Worm (Caenorhabditis elegans) whole organism, L1 larva: ENCODE measurements around the gene nhr-242.

Experiments
- C16A3.4 ChIP-seq: fragments of 150-350 bp; optimal IDR thresholded peaks from 2 replicates; lab custom pipeline; 2014; ENCODE audit warnings: missing biosample characterization, missing genetic modification characterization
- alr-1 ChIP-seq: fragments of 200-800 bp; sonication (Bioruptor generic); optimal IDR thresholded peaks from 2 replicates; lab custom pipeline; 2018; ENCODE audit warnings: borderline replicate concordance, mild to moderate bottlenecking, missing genetic modification characterization, missing compliant biosample characterization
- ama-1 ChIP-seq: fragments of 150-350 bp; optimal IDR thresholded peaks from 2 replicates; lab custom pipeline; 2014
- blmp-1 ChIP-seq: fragments of 150-350 bp; optimal IDR thresholded peaks from 2 replicates; lab custom pipeline; 2014; ENCODE audit warnings: missing biosample characterization, missing genetic modification characterization
- ceh-63 ChIP-seq: fragments of 200-800 bp; sonication (Bioruptor generic); optimal IDR thresholded peaks from 2 replicates; lab custom pipeline; 2018; ENCODE audit warnings: mild to moderate bottlenecking, missing genetic modification characterization, missing compliant biosample characterization
- ceh-82 ChIP-seq, 3 experiments: fragments of 150-350 bp in 1 of 3; sonication (generic microtip) in 2 of 3; optimal IDR thresholded peaks; 2 replicates each; lab custom pipeline; 2014 to 2017; ENCODE audit warnings: missing biosample characterization in 3 of 3, missing genetic modification characterization in 3 of 3
- ceh-88 ChIP-seq: fragments of 200-800 bp; sonication (Bioruptor generic); IDR thresholded peaks from 2 replicates; pipeline ENCODE4 v1.3.6; 2022; ENCODE audit warnings: missing genetic modification characterization, missing compliant biosample characterization
- ceh-90 ChIP-seq: sonication (generic microtip); optimal IDR thresholded peaks from 2 replicates; lab custom pipeline; 2016; ENCODE audit warnings: missing genetic modification characterization, missing compliant biosample characterization
- dpl-1 ChIP-seq, 3 experiments: fragments of 150-350 bp in 2 of 3; sonication (generic microtip) in 1 of 3; optimal IDR thresholded peaks; 2 replicates each; lab custom pipeline; 2014 to 2017; ENCODE audit warnings: missing biosample characterization in 3 of 3, missing genetic modification characterization in 3 of 3, missing genetic modification reagents in 3 of 3
- dsc-1 ChIP-seq: sonication (generic microtip); optimal IDR thresholded peaks from 2 replicates; lab custom pipeline; 2016; ENCODE audit warnings: mild to moderate bottlenecking, missing genetic modification characterization, missing compliant biosample characterization
- efl-3 ChIP-seq: fragments of 200-800 bp; sonication (Bioruptor generic); optimal IDR thresholded peaks from 2 replicates; lab custom pipeline; 2018; ENCODE audit warnings: mild to moderate bottlenecking, missing genetic modification characterization, missing compliant biosample characterization
- egl-13 ChIP-seq: sonication (generic microtip); optimal IDR thresholded peaks from 2 replicates; lab custom pipeline; 2016; ENCODE audit warnings: missing genotype, missing genetic modification reagents, missing genetic modification characterization, missing compliant biosample characterization
- elt-2 ChIP-seq: sonication (generic microtip); optimal IDR thresholded peaks from 2 replicates; lab custom pipeline; 2016; ENCODE audit warnings: missing genetic modification characterization, mild to moderate bottlenecking, inconsistent platforms, missing compliant biosample characterization, missing genetic modification reagents
- elt-3 ChIP-seq, 6 experiments: fragments of 150-350 bp in 1 of 6; sonication (generic microtip); optimal IDR thresholded peaks; 2 replicates each; lab custom pipeline; 2017 to 2018; ENCODE audit warnings: missing biosample characterization in 6 of 6, missing genetic modification characterization in 6 of 6, inconsistent platforms in 1 of 6
- fkh-10 ChIP-seq: sonication (generic microtip); optimal IDR thresholded peaks from 2 replicates; lab custom pipeline; 2017; ENCODE audit warnings: missing biosample characterization, missing genetic modification reagents, missing genetic modification characterization
- fkh-4 ChIP-seq: sonication (generic microtip); optimal IDR thresholded peaks from 2 replicates; lab custom pipeline; 2016; ENCODE audit warnings: missing compliant biosample characterization, missing genetic modification characterization, borderline replicate concordance
- isw-1 ChIP-seq: fragments of 200-800 bp; sonication (Bioruptor generic); IDR thresholded peaks from 2 replicates; pipeline ENCODE4 v1.3.6; 2022; ENCODE audit warnings: missing genetic modification characterization, missing compliant biosample characterization
- jun-1 ChIP-seq: fragments of 150-350 bp; optimal IDR thresholded peaks from 2 replicates; lab custom pipeline; 2014; ENCODE audit warnings: missing biosample characterization, missing genetic modification reagents, missing genetic modification characterization
- lin-13 ChIP-seq: fragments of 150-350 bp; optimal IDR thresholded peaks from 2 replicates; lab custom pipeline; 2014; ENCODE audit warnings: missing biosample characterization, missing genetic modification reagents, missing genetic modification characterization
- lin-14 ChIP-seq: fragments of 200-800 bp; sonication (Bioruptor generic); optimal IDR thresholded peaks from 2 replicates; lab custom pipeline; 2018; ENCODE audit warnings: mild to moderate bottlenecking, missing genetic modification characterization, moderate library complexity, missing compliant biosample characterization
- lin-39 ChIP-seq: fragments of 150-350 bp; optimal IDR thresholded peaks from 2 replicates; lab custom pipeline; 2014; ENCODE audit warnings: missing biosample characterization, missing genetic modification reagents, missing genetic modification characterization
- lir-3 ChIP-seq: sonication (generic microtip); optimal IDR thresholded peaks from 2 replicates; lab custom pipeline; 2016; ENCODE audit warnings: mild to moderate bottlenecking, missing genetic modification characterization, moderate library complexity, missing compliant biosample characterization; ENCODE audit not compliant: poor library complexity
- lsy-2 ChIP-seq, 2 experiments: fragments of 150-350 bp; optimal IDR thresholded peaks; 2 replicates each; lab custom pipeline; 2014; ENCODE audit warnings: missing biosample characterization in 2 of 2, missing genetic modification characterization in 2 of 2
- mdl-1 ChIP-seq, 2 experiments: fragments of 150-350 bp; optimal IDR thresholded peaks; 2 replicates each; lab custom pipeline; 2014 to 2017; ENCODE audit warnings: missing biosample characterization in 2 of 2, missing genetic modification characterization in 2 of 2, inconsistent platforms in 1 of 2
- mef-2 ChIP-seq: fragments of 150-350 bp; optimal IDR thresholded peaks from 2 replicates; lab custom pipeline; 2014; ENCODE audit warnings: missing biosample characterization, missing genetic modification characterization
- nhr-11 ChIP-seq: fragments of 150-350 bp; optimal IDR thresholded peaks from 2 replicates; lab custom pipeline; 2014; ENCODE audit warnings: missing biosample characterization, missing genetic modification characterization
- nhr-12 ChIP-seq: sonication (generic microtip); optimal IDR thresholded peaks from 2 replicates; lab custom pipeline; 2017; ENCODE audit warnings: missing biosample characterization, missing genetic modification characterization
- nhr-47 ChIP-seq: sonication (generic microtip); optimal IDR thresholded peaks from 2 replicates; lab custom pipeline; 2016; ENCODE audit warnings: mild to moderate bottlenecking, missing genetic modification characterization, moderate library complexity, missing compliant biosample characterization
- nhr-76 ChIP-seq: sonication (generic microtip); optimal IDR thresholded peaks from 2 replicates; lab custom pipeline; 2017; ENCODE audit warnings: missing biosample characterization, missing genetic modification characterization
- nhr-77 ChIP-seq: fragments of 150-350 bp; optimal IDR thresholded peaks from 2 replicates; lab custom pipeline; 2014; ENCODE audit warnings: missing biosample characterization, missing genetic modification characterization
- nhr-90 ChIP-seq: sonication (generic microtip); optimal IDR thresholded peaks from 2 replicates; lab custom pipeline; 2016; ENCODE audit warnings: mild to moderate bottlenecking, missing genetic modification characterization, missing compliant biosample characterization; ENCODE audit not compliant: poor library complexity
- pag-3 ChIP-seq: sonication (generic microtip); optimal IDR thresholded peaks from 2 replicates; lab custom pipeline; 2017; ENCODE audit warnings: missing genetic modification characterization, mild to moderate bottlenecking, missing compliant biosample characterization, antibody characterized with exemption, borderline replicate concordance; ENCODE audit not compliant: insufficient read depth
- pax-3 ChIP-seq: fragments of 200-800 bp; sonication (Bioruptor generic); optimal IDR thresholded peaks from 2 replicates; lab custom pipeline; 2018; ENCODE audit warnings: mild to moderate bottlenecking, missing genetic modification characterization, moderate library complexity, missing compliant biosample characterization
- rnt-1 ChIP-seq: sonication (generic microtip); optimal IDR thresholded peaks from 2 replicates; lab custom pipeline; 2016; ENCODE audit warnings: mild to moderate bottlenecking, missing genetic modification characterization, moderate library complexity, missing compliant biosample characterization
- snpc-4 ChIP-seq: fragments of 150-350 bp; optimal IDR thresholded peaks from 2 replicates; lab custom pipeline; 2014; ENCODE audit warnings: missing biosample characterization, missing genetic modification characterization
- sup-37 ChIP-seq: fragments of 200-800 bp; sonication (Bioruptor generic); optimal IDR thresholded peaks from 2 replicates; lab custom pipeline; 2018; ENCODE audit warnings: mild to moderate bottlenecking, missing genetic modification characterization, missing compliant biosample characterization
- tbx-2 ChIP-seq: sonication (generic microtip); optimal IDR thresholded peaks from 2 replicates; lab custom pipeline; 2016; ENCODE audit warnings: missing genetic modification characterization, missing compliant biosample characterization
- unc-30 ChIP-seq: sonication (generic microtip); optimal IDR thresholded peaks from 2 replicates; lab custom pipeline; 2017; ENCODE audit warnings: missing biosample characterization, missing genetic modification characterization
- unc-86 ChIP-seq: sonication (generic microtip); optimal IDR thresholded peaks from 2 replicates; lab custom pipeline; 2016; ENCODE audit warnings: missing genetic modification characterization, missing compliant biosample characterization
- vab-15 ChIP-seq: sonication (generic microtip); optimal IDR thresholded peaks from 2 replicates; lab custom pipeline; 2017; ENCODE audit warnings: missing genotype, mild to moderate bottlenecking, missing genetic modification characterization, missing compliant biosample characterization
- xbp-1 ChIP-seq: sonication (generic microtip); optimal IDR thresholded peaks from 2 replicates; lab custom pipeline; 2016; ENCODE audit warnings: missing genetic modification characterization, missing compliant biosample characterization
- zip-4 ChIP-seq: fragments of 200-800 bp; sonication (Bioruptor generic); optimal IDR thresholded peaks from 2 replicates; lab custom pipeline; 2018; ENCODE audit warnings: mild to moderate bottlenecking, missing genetic modification characterization, moderate library complexity, missing compliant biosample characterization
- ztf-11 ChIP-seq, 2 experiments: sonication (generic microtip); optimal IDR thresholded peaks; 2 replicates each; lab custom pipeline; 2016 to 2017; ENCODE audit warnings: missing genetic modification characterization in 2 of 2, missing biosample characterization in 1 of 2, missing compliant biosample characterization in 1 of 2
- ztf-4 ChIP-seq: fragments of 150-350 bp; optimal IDR thresholded peaks from 2 replicates; lab custom pipeline; 2014; ENCODE audit warnings: missing biosample characterization, missing genetic modification characterization

Gene nhr-242

DNA sequence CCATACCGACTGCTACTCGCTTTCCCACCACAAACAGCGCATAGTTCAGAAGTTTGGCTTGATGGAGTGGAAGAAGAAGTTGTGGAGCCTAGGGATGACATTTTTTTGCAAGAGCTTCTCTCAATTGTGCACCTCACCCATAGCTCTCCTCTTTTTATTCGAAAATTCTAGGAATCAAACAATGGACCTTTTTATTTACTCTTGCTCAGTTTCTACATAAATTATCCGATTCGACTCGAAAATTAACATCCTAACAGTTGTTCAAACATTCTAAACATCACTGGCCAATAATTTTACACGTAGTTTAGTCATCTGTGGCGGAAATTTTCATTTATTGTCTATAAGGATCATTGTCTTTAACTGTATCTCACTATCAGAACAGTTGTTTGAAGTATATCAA lies at the start of gene nhr-242:
TSS of gene nhr-242 (minus strand) at position 101 of the 400 bp plus-strand sequence.
- TF ChIP-seq fkh-4 (tag; lab: Kevin White, UChicago) (no peak), lsy-2 (tag; optimal IDR thresholded peaks at IDR 0.05; lab: Kevin White, UChicago) (no peak), nhr-47 (no peak), elt-2 (tag; lab: Kevin White, UChicago) (no peak), zip-4 (no peak), lin-13 (GFP tag; lab: Kevin White, UChicago) (no peak), xbp-1 (tag; lab: Kevin White, UChicago) (no peak), tbx-2 (tag; lab: Kevin White, UChicago) (no peak), nhr-12 (tag; lab: Kevin White, UChicago) (no peak), nhr-77 (tag; lab: Kevin White, UChicago) (no peak), ztf-11 (tag; optimal IDR thresholded peaks at IDR 0.05; lab: Kevin White, UChicago) (no peak), elt-3 (tag; optimal IDR thresholded peaks at IDR 0.05; lab: Kevin White, UChicago) (no peak), isw-1 (no peak), efl-3 (GFP tag; lab: Kevin White, UChicago) (no peak), nhr-76 (tag; lab: Kevin White, UChicago) (no peak), lin-14 (GFP tag; lab: Kevin White, UChicago) (no peak), unc-86 (tag; lab: Kevin White, UChicago) (no peak), mdl-1 (tag; optimal IDR thresholded peaks at IDR 0.05; lab: Kevin White, UChicago) (no peak)
- TF ChIP-seq, all 84 proteins: peak for 0

DNA sequence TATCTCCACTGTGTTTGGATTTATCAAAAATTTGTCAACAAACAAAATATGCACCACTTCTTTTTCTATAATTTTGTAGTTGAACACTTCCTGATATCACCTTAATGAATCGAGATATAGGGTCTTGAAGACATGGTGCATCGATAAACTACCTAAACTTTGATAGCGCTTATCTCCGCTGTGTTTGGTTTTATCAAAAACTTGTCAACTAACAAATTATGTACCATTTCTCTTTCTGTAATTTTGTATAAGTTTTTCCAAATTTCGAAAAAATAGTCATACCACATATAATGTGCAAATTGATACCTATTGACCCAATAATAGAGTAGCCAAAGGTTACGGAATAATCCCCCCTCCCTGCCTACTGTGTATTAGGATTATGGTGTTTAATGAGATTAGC lies 48.8 kb upstream of the nhr-242 start:
- TF ChIP-seq ceh-88 (no peak), nhr-90 (no peak), vab-15 (no peak), unc-86 (tag; lab: Kevin White, UChicago) (no peak), lir-3 (no peak), dpl-1 (GFP tag; optimal IDR thresholded peaks at IDR 0.05; lab: Kevin White, UChicago) (no peak), fkh-4 (tag; lab: Kevin White, UChicago) (no peak), snpc-4 (tag; lab: Kevin White, UChicago) (no peak), unc-30 (tag; lab: Kevin White, UChicago) (no peak), nhr-47 (no peak), lin-39 (tag; lab: Kevin White, UChicago) (no peak), alr-1 (tag; lab: Kevin White, UChicago) (no peak), ceh-90 (tag; lab: Kevin White, UChicago) (no peak), sup-37 (GFP tag; lab: Kevin White, UChicago) (no peak), xbp-1 (tag; lab: Kevin White, UChicago) (no peak), C16A3.4 (no peak), dsc-1 (no peak)

DNA sequence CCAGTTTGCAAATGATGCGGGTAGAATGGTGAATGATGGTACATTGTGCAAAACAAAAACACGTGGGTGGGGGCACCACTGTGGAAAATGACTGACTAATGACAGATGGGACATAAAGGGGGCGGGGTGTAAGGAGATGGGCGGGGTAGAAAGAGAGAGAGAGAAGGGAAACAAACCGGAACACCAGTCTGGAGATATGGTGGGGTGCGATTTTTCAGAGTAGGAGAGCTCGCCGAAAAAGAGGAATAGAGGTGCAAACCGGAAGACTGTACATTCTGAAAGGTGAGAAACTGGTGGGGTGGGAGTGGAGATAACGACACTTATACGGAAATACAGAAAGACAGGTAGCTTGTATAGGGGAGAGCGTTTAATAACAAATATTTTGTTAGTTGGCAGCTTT lies 46.8 kb upstream of the nhr-242 start, which contains the start of gene ngn-1:
TSS of gene ngn-1 (minus strand) at position 101 of the 400 bp plus-strand sequence.
- TF ChIP-seq ztf-4 (tag; lab: Kevin White, UChicago) (no peak), rnt-1 (no peak), jun-1 (tag; lab: Kevin White, UChicago) (no peak), nhr-11 (tag; lab: Kevin White, UChicago) (no peak), ceh-82 (tag; optimal IDR thresholded peaks at IDR 0.05; lab: Kevin White, UChicago) (no peak), pag-3 (tag; lab: Kevin White, UChicago) (no peak), dpl-1 (GFP tag; optimal IDR thresholded peaks at IDR 0.05; lab: Kevin White, UChicago) (no peak), lin-14 (GFP tag; lab: Kevin White, UChicago) (no peak), zip-4 (no peak), pax-3 (no peak), ceh-63 (GFP tag; lab: Kevin White, UChicago) (no peak), egl-13 (tag; lab: Kevin White, UChicago) (no peak), ama-1 (lab: Kevin White, UChicago) (no peak), mef-2 (tag; lab: Kevin White, UChicago) (no peak), mdl-1 (tag; optimal IDR thresholded peaks at IDR 0.05; lab: Kevin White, UChicago) (no peak), blmp-1 (tag; lab: Kevin White, UChicago) (no peak), fkh-10 (no peak)
